Worm (Caenorhabditis elegans) whole organism, mixed stage, embryonic: ENCODE results near the gene K06A9.1.

Experiments used
- ces-1 ChIP-seq: fragments of 150-350 bp; optimal IDR thresholded peaks from 2 replicates; lab custom pipeline; 2014; ENCODE audit warnings: missing biosample characterization, missing genetic modification reagents, missing genetic modification characterization
- elt-3 ChIP-seq: fragments of 150-350 bp; optimal IDR thresholded peaks from 2 replicates; lab custom pipeline; 2014; ENCODE audit warnings: missing biosample characterization, missing genetic modification characterization
- lin-13 ChIP-seq: fragments of 150-350 bp; optimal IDR thresholded peaks from 2 replicates; lab custom pipeline; 2014; ENCODE audit warnings: missing biosample characterization, missing genetic modification characterization
- lsy-2 ChIP-seq: fragments of 150-350 bp; optimal IDR thresholded peaks from 2 replicates; lab custom pipeline; 2014; ENCODE audit warnings: missing biosample characterization, missing genetic modification characterization
- nhr-12 ChIP-seq: fragments of 150-350 bp; optimal IDR thresholded peaks from 2 replicates; lab custom pipeline; 2014; ENCODE audit warnings: missing biosample characterization, missing genetic modification characterization
- nhr-28 ChIP-seq: fragments of 150-350 bp; optimal IDR thresholded peaks from 2 replicates; lab custom pipeline; 2014; ENCODE audit warnings: missing biosample characterization, missing genetic modification characterization
- pha-4 ChIP-seq: fragments of 150-350 bp; optimal IDR thresholded peaks from 2 replicates; lab custom pipeline; 2018; ENCODE audit warnings: missing biosample characterization, missing genetic modification reagents, missing genetic modification characterization
- unc-39 ChIP-seq: fragments of 150-350 bp; optimal IDR thresholded peaks from 2 replicates; lab custom pipeline; 2014; ENCODE audit warnings: missing biosample characterization, missing genetic modification characterization
- unc-62 ChIP-seq: fragments of 150-350 bp; optimal IDR thresholded peaks from 2 replicates; lab custom pipeline; 2014; ENCODE audit warnings: missing biosample characterization, missing genetic modification reagents, missing genetic modification characterization
- ztf-11 ChIP-seq: fragments of 150-350 bp; optimal IDR thresholded peaks from 2 replicates; lab custom pipeline; 2014; ENCODE audit warnings: missing biosample characterization, missing genetic modification characterization

ce11 chrX:1604606-1605005 is 57.3 kb downstream of the K06A9.1 start, which contains the start of gene H11E01.3:
- TF ChIP-seq pha-4 (tag; lab: Kevin White, UChicago) (no peak), unc-39 (no peak), elt-3 (tag; lab: Kevin White, UChicago) (no peak), lsy-2 (tag; lab: Kevin White, UChicago) (no peak), ztf-11 (tag; lab: Kevin White, UChicago) (no peak), nhr-12 (no peak), unc-62 (GFP tag; lab: Kevin White, UChicago) (no peak), lin-13 (tag; lab: Kevin White, UChicago) (no peak), nhr-28 (tag; lab: Kevin White, UChicago) (no peak), ces-1 (GFP tag; lab: Kevin White, UChicago) (no peak)
